Worm (Caenorhabditis elegans) whole organism, early embryonic: ENCODE results near the gene Y97E10AR.4.

Experiments
- flt-1 ChIP-seq: fragments of 200-800 bp; sonication (Bioruptor generic); IDR thresholded peaks from 2 replicates; pipeline ENCODE4 v1.3.6; 2022; ENCODE audit warnings: missing genetic modification characterization, missing compliant biosample characterization
- sea-1 ChIP-seq: fragments of 200-800 bp; sonication (Bioruptor generic); conservative IDR thresholded peaks from 2 replicates; pipeline ENCODE4 v1.3.6; 2022; ENCODE audit warnings: missing genetic modification characterization, missing compliant biosample characterization
- tbx-11 ChIP-seq: fragments of 200-800 bp; sonication (Bioruptor generic); IDR thresholded peaks from 2 replicates; pipeline ENCODE4 v1.3.6; 2022; ENCODE audit warnings: missing genetic modification characterization, missing compliant biosample characterization

ce11 chrV:7994570-7994969, 15.5 kb downstream of the Y97E10AR.4 start, which contains the start of gene ceh-76:
- no peak for TF ChIP-seq tbx-11
- no peak for TF ChIP-seq sea-1
- no peak for TF ChIP-seq flt-1 (GFP tag; lab: Robert Waterston, UW)
